Fruit fly (Drosophila melanogaster) whole organism, prepupa: ENCODE measurements around the gene rdgB.

Experiments
- Blimp-1 ChIP-seq: fragments of 200-800 bp; sonication (Bioruptor generic); optimal IDR thresholded peaks from 3 replicates; lab custom pipeline; 2017; ENCODE audit warnings: missing biosample characterization, missing genetic modification characterization, mild to moderate bottlenecking, moderate library complexity, missing genetic modification reagents
- CG10631 ChIP-seq: fragments of 200-800 bp; sonication (Bioruptor generic); optimal IDR thresholded peaks from 2 replicates; lab custom pipeline; 2016; ENCODE audit warnings: missing biosample characterization, missing genetic modification characterization
- CG10669 ChIP-seq: fragments of 200-800 bp; sonication (Bioruptor generic); optimal IDR thresholded peaks from 3 replicates; lab custom pipeline; 2018; ENCODE audit warnings: missing biosample characterization, mild to moderate bottlenecking, missing genetic modification characterization, moderate library complexity
- CG11294 ChIP-seq: fragments of 200-800 bp; sonication (Bioruptor generic); IDR thresholded peaks from 2 replicates; pipeline ENCODE4 v1.3.6; 2022; ENCODE audit warnings: missing biosample characterization, missing genetic modification characterization
- CG11902 ChIP-seq: fragments of 200-800 bp; sonication (Bioruptor generic); optimal IDR thresholded peaks from 3 replicates; lab custom pipeline; 2016; ENCODE audit warnings: missing biosample characterization, missing genetic modification characterization
- CG15336 ChIP-seq: fragments of 200-800 bp; sonication (Bioruptor generic); IDR thresholded peaks from 2 replicates; pipeline ENCODE4 v1.3.6; 2022; ENCODE audit warnings: missing biosample characterization, missing genetic modification characterization
- CG3032 ChIP-seq: fragments of 200-800 bp; optimal IDR thresholded peaks from 2 replicates; lab custom pipeline; 2019; ENCODE audit warnings: missing biosample characterization, mild to moderate bottlenecking, missing genetic modification characterization, moderate library complexity
- CG31627 ChIP-seq: fragments of 200-800 bp; sonication (Bioruptor generic); optimal IDR thresholded peaks from 3 replicates; lab custom pipeline; 2016; ENCODE audit warnings: missing biosample characterization, missing genetic modification characterization
- CG32006 ChIP-seq: fragments of 200-800 bp; sonication (Bioruptor generic); optimal IDR thresholded peaks from 3 replicates; lab custom pipeline; 2017; ENCODE audit warnings: missing biosample characterization, mild to moderate bottlenecking, missing genetic modification characterization
- CG4318 ChIP-seq: fragments of 200-800 bp; sonication (Bioruptor generic); optimal IDR thresholded peaks from 3 replicates; lab custom pipeline; 2017; ENCODE audit warnings: missing biosample characterization, mild to moderate bottlenecking, missing genetic modification characterization
- CG6276 ChIP-seq: fragments of 200-800 bp; sonication (Bioruptor generic); optimal IDR thresholded peaks from 2 replicates; lab custom pipeline; 2017; ENCODE audit warnings: missing biosample characterization, mild to moderate bottlenecking, missing genetic modification characterization
- CG6792 ChIP-seq: fragments of 200-800 bp; sonication (Bioruptor generic); optimal IDR thresholded peaks from 3 replicates; lab custom pipeline; 2016; ENCODE audit warnings: missing biosample characterization, missing genetic modification characterization
- CG8119 ChIP-seq: fragments of 200-800 bp; sonication (Bioruptor generic); IDR thresholded peaks from 3 replicates; pipeline ENCODE4 v1.3.6; 2022; ENCODE audit warnings: missing biosample characterization, missing genetic modification characterization
- CG8319 ChIP-seq: fragments of 200-800 bp; sonication (Bioruptor generic); optimal IDR thresholded peaks from 3 replicates; lab custom pipeline; 2016; ENCODE audit warnings: missing biosample characterization, missing genetic modification characterization
- CG9139 ChIP-seq: fragments of 200-800 bp; sonication (Bioruptor generic); optimal IDR thresholded peaks from 3 replicates; lab custom pipeline; 2017; ENCODE audit warnings: missing biosample characterization, mild to moderate bottlenecking, missing genetic modification characterization
- Eip78C ChIP-seq: fragments of 200-800 bp; sonication (Bioruptor generic); peaks from one replicate; lab custom pipeline; 2016; ENCODE audit warnings: missing biosample characterization, missing genetic modification characterization
- Eip93F ChIP-seq: fragments of 200-800 bp; sonication (Bioruptor generic); optimal IDR thresholded peaks from 2 replicates; lab custom pipeline; 2016; ENCODE audit warnings: missing biosample characterization, mild to moderate bottlenecking, missing genetic modification characterization
- Ets21C ChIP-seq: fragments of 200-800 bp; sonication (Bioruptor generic); optimal IDR thresholded peaks from 3 replicates; lab custom pipeline; 2016; ENCODE audit warnings: missing biosample characterization, missing genetic modification characterization
- Ets96B ChIP-seq: fragments of 200-800 bp; optimal IDR thresholded peaks from 2 replicates; lab custom pipeline; 2019; ENCODE audit warnings: missing biosample characterization, mild to moderate bottlenecking, missing genetic modification characterization, moderate library complexity
- Gug ChIP-seq: fragments of 200-800 bp; sonication (Bioruptor generic); IDR thresholded peaks from 2 replicates; pipeline ENCODE4 v1.3.6; 2022; ENCODE audit warnings: missing biosample characterization, missing genetic modification characterization
- Hr38 ChIP-seq: sonication (Bioruptor generic); optimal IDR thresholded peaks from 2 replicates; lab custom pipeline; 2016; ENCODE audit warnings: missing biosample characterization, missing genetic modification characterization
- Hr39 ChIP-seq: fragments of 200-800 bp; sonication (Bioruptor generic); optimal IDR thresholded peaks from 2 replicates; lab custom pipeline; 2016; ENCODE audit warnings: missing biosample characterization, missing genetic modification characterization
- Hr4 ChIP-seq: fragments of 200-800 bp; sonication (Bioruptor generic); optimal IDR thresholded peaks from 3 replicates; lab custom pipeline; 2016; ENCODE audit warnings: missing biosample characterization, missing genetic modification characterization
- Lpt ChIP-seq: fragments of 200-800 bp; sonication (Bioruptor generic); optimal IDR thresholded peaks from 3 replicates; lab custom pipeline; 2016; ENCODE audit warnings: missing biosample characterization, missing genetic modification characterization
- OdsH ChIP-seq: fragments of 200-800 bp; sonication (Bioruptor generic); optimal IDR thresholded peaks from 3 replicates; lab custom pipeline; 2016; ENCODE audit warnings: missing biosample characterization, missing genetic modification characterization
- Smox ChIP-seq: fragments of 200-800 bp; sonication (Bioruptor generic); optimal IDR thresholded peaks from 3 replicates; lab custom pipeline; 2016; ENCODE audit warnings: missing biosample characterization, missing genetic modification characterization
- Sox102F ChIP-seq: fragments of 200-800 bp; sonication (Bioruptor generic); optimal IDR thresholded peaks from 2 replicates; lab custom pipeline; 2016; ENCODE audit warnings: missing biosample characterization, mild to moderate bottlenecking, missing genetic modification characterization
- Sox14 ChIP-seq: fragments of 200-800 bp; sonication (Bioruptor generic); optimal IDR thresholded peaks from 3 replicates; lab custom pipeline; 2016; ENCODE audit warnings: missing biosample characterization, missing genetic modification characterization
- achi ChIP-seq: fragments of 200-800 bp; sonication (Bioruptor generic); optimal IDR thresholded peaks from 3 replicates; lab custom pipeline; 2016; ENCODE audit warnings: missing biosample characterization, missing genetic modification characterization
- cyc ChIP-seq: fragments of 200-800 bp; sonication (Bioruptor generic); optimal IDR thresholded peaks from 3 replicates; lab custom pipeline; 2016; ENCODE audit warnings: missing biosample characterization, missing genetic modification characterization
- dac ChIP-seq: fragments of 200-800 bp; sonication (Bioruptor generic); optimal IDR thresholded peaks from 2 replicates; lab custom pipeline; 2017; ENCODE audit warnings: missing biosample characterization, mild to moderate bottlenecking, missing genetic modification characterization
- eg ChIP-seq: fragments of 200-800 bp; sonication (Bioruptor generic); IDR thresholded peaks from 3 replicates; pipeline ENCODE4 v1.3.6; 2022; ENCODE audit warnings: missing biosample characterization, missing genetic modification characterization
- esn ChIP-seq: fragments of 200-800 bp; sonication (Bioruptor generic); optimal IDR thresholded peaks from 2 replicates; lab custom pipeline; 2016; ENCODE audit warnings: missing biosample characterization, mild to moderate bottlenecking, missing genetic modification characterization, moderate library complexity
- fd85E ChIP-seq: fragments of 200-800 bp; sonication (Bioruptor generic); optimal IDR thresholded peaks from 3 replicates; lab custom pipeline; 2016; ENCODE audit warnings: missing biosample characterization, missing genetic modification characterization
- fkh ChIP-seq: fragments of 200-800 bp; sonication (Bioruptor generic); optimal IDR thresholded peaks from 3 replicates; lab custom pipeline; 2017; ENCODE audit warnings: missing biosample characterization, mild to moderate bottlenecking, missing genetic modification characterization, moderate library complexity
- lz ChIP-seq: fragments of 200-800 bp; sonication (Bioruptor generic); optimal IDR thresholded peaks from 3 replicates; lab custom pipeline; 2016; ENCODE audit warnings: missing biosample characterization, missing genetic modification characterization
- net ChIP-seq: fragments of 200-800 bp; sonication (Bioruptor generic); optimal IDR thresholded peaks from 3 replicates; lab custom pipeline; 2016; ENCODE audit warnings: missing biosample characterization, missing genetic modification characterization
- salr ChIP-seq, 2 experiments: fragments of 200-800 bp; sonication (Bioruptor generic); optimal IDR thresholded peaks; 3 replicates each; lab custom pipeline; 2016 to 2018; ENCODE audit warnings: missing biosample characterization in 2 of 2, missing genetic modification characterization in 2 of 2, mild to moderate bottlenecking in 1 of 2
- svp ChIP-seq: fragments of 200-800 bp; sonication (Bioruptor generic); peaks from one replicate; lab custom pipeline; 2016; ENCODE audit warnings: missing biosample characterization, missing genetic modification characterization
- vri ChIP-seq: fragments of 200-800 bp; sonication (Bioruptor generic); optimal IDR thresholded peaks from 3 replicates; lab custom pipeline; 2016; ENCODE audit warnings: missing biosample characterization, mild to moderate bottlenecking, missing genetic modification characterization

The rdgB gene

DNA sequence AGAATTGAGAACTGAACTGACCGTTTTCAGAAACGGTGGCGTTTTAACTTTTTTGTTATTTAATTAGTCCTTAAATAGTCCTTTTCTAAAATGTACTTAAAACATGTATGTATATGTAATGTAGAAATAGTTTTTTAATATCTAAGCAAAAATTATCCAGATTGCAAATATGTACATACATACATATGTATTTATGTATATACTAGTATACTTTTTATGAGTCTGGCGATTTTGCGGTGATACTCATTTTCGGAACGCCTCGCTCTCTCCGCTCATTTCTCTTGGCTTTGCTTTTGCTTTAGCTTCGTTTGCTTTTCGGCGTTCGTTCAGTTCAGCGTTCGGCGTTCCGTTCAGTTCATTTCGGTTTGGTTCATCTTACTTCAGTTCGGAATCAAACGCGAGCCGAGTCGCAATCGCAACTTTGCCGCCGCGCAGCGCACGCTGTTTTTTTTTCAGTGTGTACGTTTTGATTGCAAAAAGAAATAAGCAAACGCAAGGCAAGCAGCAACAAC lies at the start of gene rdgB (continued):
- TF ChIP-seq Sox102F (GFP tag; lab: Kevin White, UChicago) (peak; percentile 79), svp (peak; percentile 88), Lpt (GFP tag; lab: Kevin White, UChicago) (peak; percentile 81), vri (GFP tag; lab: Kevin White, UChicago) (peak; percentile 9), CG10631 (peak; percentile 86), Hr39 (peak; percentile 73), CG11902 (GFP tag; lab: Kevin White, UChicago) (peak; percentile 76), achi (peak; percentile 86), fkh (peak; percentile 23)

DNA sequence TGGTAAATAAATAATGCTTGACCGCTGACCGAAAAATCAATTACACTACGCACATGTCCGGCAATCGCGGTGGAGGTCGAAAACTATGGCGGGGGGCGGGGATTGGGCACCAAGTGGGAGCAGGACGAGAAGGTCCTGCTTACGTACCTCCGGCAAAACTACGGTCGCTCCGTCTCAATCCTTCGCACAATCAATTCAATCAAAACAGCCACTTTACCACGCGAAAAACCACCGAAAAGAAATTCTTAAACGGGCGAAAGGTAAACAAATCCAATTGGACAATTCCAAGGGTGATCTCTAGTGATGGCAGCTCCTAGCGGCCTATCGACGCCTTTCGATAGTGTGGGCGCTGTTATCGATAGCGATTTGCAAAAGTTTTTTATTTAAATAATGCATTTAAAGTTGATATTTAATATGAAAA lies 44.6 kb upstream of the rdgB start, which contains the start of gene Nadsyn:
TSS of gene Nadsyn (minus strand) at position 304 of the 421 bp plus-strand sequence.
- TF ChIP-seq esn (GFP tag; lab: Kevin White, UChicago) (peak; percentile 30), Smox (GFP tag; lab: Kevin White, UChicago) (no peak), CG3032 (tag; lab: Kevin White, UChicago) (no peak), Eip78C (GFP tag; lab: Kevin White, UChicago) (peak; percentile 46), svp (no peak), CG6792 (GFP tag; lab: Kevin White, UChicago) (no peak)

DNA sequence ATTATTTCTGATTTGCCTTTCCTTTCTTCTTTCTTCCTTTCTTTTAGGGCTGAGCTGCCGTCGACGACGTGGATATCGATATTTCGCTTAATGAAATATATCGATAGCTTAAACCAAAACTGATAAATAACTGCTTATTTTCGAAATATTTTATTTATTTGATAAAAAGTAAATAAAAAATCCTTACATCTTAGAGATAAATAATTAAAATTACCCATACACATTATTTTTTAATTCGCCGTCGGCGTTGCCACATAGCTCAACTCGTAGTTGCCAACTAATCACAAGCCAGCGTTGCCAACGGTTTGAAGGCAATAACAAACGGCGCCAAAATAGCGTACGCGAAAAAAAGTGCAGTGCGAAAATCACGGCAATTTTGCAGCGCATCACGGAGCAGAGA lies 40.6 kb upstream of the rdgB start, which contains the start of the genes Mrgn1 and mus101:
TSS of gene Mrgn1 (minus strand) at position 44 of the 400 bp plus-strand sequence.
TSS of gene mus101 (plus strand) at position 313 of the 400 bp plus-strand sequence.
- no peak for TF ChIP-seq CG10669 (GFP tag; lab: Kevin White, UChicago)
- no peak for TF ChIP-seq CG10631
- TF ChIP-seq CG31627 = no peak
- TF ChIP-seq vri (GFP tag; lab: Kevin White, UChicago) = no peak
- no peak for TF ChIP-seq net (GFP tag; lab: Kevin White, UChicago)
- TF ChIP-seq Sox102F (GFP tag; lab: Kevin White, UChicago) = no peak
- no peak for TF ChIP-seq Eip93F (GFP tag; lab: Kevin White, UChicago)
- no peak for TF ChIP-seq Ets96B
- TF ChIP-seq dac (GFP tag; lab: Kevin White, UChicago) = no peak
- TF ChIP-seq fkh = no peak
- no peak for TF ChIP-seq CG32006 (GFP tag; lab: Kevin White, UChicago)

DNA sequence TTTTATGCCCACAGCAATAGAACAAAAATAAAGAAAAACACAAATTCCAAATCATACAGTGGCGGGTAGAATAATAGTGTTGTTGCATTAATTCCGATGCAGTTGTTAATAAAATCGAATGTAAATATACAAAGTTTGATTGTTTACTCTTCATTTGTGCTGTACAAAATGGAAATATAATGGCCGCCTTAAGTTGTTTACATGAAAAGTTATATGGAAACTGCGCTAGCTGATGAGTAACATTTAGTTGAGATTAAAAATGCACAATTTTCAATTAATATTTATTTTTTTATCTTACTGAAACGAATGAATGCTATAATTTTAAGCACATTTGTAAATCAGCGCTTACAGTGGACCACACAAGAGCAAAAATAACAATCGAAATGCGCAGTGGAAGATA lies 27.7 kb upstream of the rdgB start:
- TF ChIP-seq Sox14 (GFP tag; lab: Kevin White, UChicago) (no peak), CG9139 (no peak), fd85E (no peak), Hr38 (GFP tag; lab: Kevin White, UChicago) (no peak), CG11294 (0 out of 2 replicates have a peak, but pooled peaks have one; percentile 37), CG3032 (tag; lab: Kevin White, UChicago) (peak; percentile 28), Eip78C (GFP tag; lab: Kevin White, UChicago) (no peak), CG15336 (GFP tag; lab: Robert Waterston, UW) (peak; percentile 70), dac (GFP tag; lab: Kevin White, UChicago) (no peak), lz (GFP tag; lab: Kevin White, UChicago) (no peak), Gug (GFP tag; lab: Robert Waterston, UW) (peak; percentile 64), CG4318 (GFP tag; lab: Kevin White, UChicago) (no peak), OdsH (GFP tag; lab: Kevin White, UChicago) (no peak), CG10631 (peak; percentile 41), CG8119 (peak; percentile 77; the same call in 2 of the 3 replicates), Ets96B (peak; percentile 3), Ets21C (no peak), cyc (GFP tag; lab: Kevin White, UChicago) (no peak), Blimp-1 (GFP tag; lab: Kevin White, UChicago) (no peak), CG6276 (GFP tag; lab: Kevin White, UChicago) (no peak), Hr39 (no peak), CG8319 (GFP tag; lab: Kevin White, UChicago) (no peak), Hr4 (GFP tag; lab: Kevin White, UChicago) (peak; percentile 67), eg (GFP tag; lab: Robert Waterston, UW) (no peak; the same call in 2 of the 3 replicates), salr (GFP tag; optimal IDR thresholded peaks at IDR 0.05; lab: Kevin White, UChicago) (peak in 1 of 2 experiments; percentile 56), net (GFP tag; lab: Kevin White, UChicago) (no peak), esn (GFP tag; lab: Kevin White, UChicago) (peak; percentile 48)
